Fruit fly (Drosophila melanogaster) whole organism, adult: ENCODE data around the gene RpS25.

Experiments
- CG11617 ChIP-seq: fragments of 200-800 bp; sonication (Bioruptor generic); optimal IDR thresholded peaks from 2 replicates; lab custom pipeline; 2017; ENCODE audit warnings: mild to moderate bottlenecking, missing biosample characterization, missing genetic modification reagents, missing genetic modification characterization
- CG14711 ChIP-seq: fragments of 200-800 bp; sonication (Bioruptor generic); optimal IDR thresholded peaks from 2 replicates; lab custom pipeline; 2018; ENCODE audit warnings: missing biosample characterization, mild to moderate bottlenecking, missing genetic modification characterization, moderate library complexity
- CG33017 ChIP-seq: fragments of 200-800 bp; sonication (Bioruptor generic); optimal IDR thresholded peaks from 2 replicates; lab custom pipeline; 2018; ENCODE audit warnings: missing biosample characterization, mild to moderate bottlenecking, missing genetic modification characterization, moderate library complexity
- CG5204 ChIP-seq: fragments of 200-800 bp; sonication (Bioruptor generic); optimal IDR thresholded peaks from 2 replicates; lab custom pipeline; 2016; ENCODE audit warnings: missing biosample characterization, missing genetic modification characterization
- CG7045 ChIP-seq: fragments of 200-800 bp; sonication (Bioruptor generic); optimal IDR thresholded peaks from 2 replicates; lab custom pipeline; 2017; ENCODE audit warnings: missing biosample characterization, mild to moderate bottlenecking, missing genetic modification characterization
- bab1 ChIP-seq: fragments of 200-800 bp; sonication (Bioruptor generic); optimal IDR thresholded peaks from 3 replicates; lab custom pipeline; 2019; ENCODE audit warnings: missing biosample characterization, mild to moderate bottlenecking, missing genetic modification characterization, moderate library complexity
- cic ChIP-seq: fragments of 200-800 bp; sonication (Bioruptor generic); optimal IDR thresholded peaks from 2 replicates; lab custom pipeline; 2017; ENCODE audit warnings: missing biosample characterization, mild to moderate bottlenecking, missing genetic modification characterization, moderate library complexity
- kay ChIP-seq: fragments of 200-800 bp; sonication (Bioruptor generic); peaks from one replicate; lab custom pipeline; 2016; ENCODE audit warnings: missing biosample characterization, missing genetic modification characterization, borderline replicate concordance

dm6 chr3R:11214449-11214950 is 1.6 kb downstream of the RpS25 start, which contains the start of gene ZnT86D:
- peak; percentile 82 for TF ChIP-seq CG11617 (GFP tag; lab: Kevin White, UChicago)
- peak; percentile 86 for TF ChIP-seq CG33017
- peak; percentile 68 for TF ChIP-seq cic (GFP tag; lab: Kevin White, UChicago)
- TF ChIP-seq kay, result no peak
- TF ChIP-seq CG7045, result peak; percentile 72
- peak; percentile 75 for TF ChIP-seq bab1 (GFP tag; lab: Kevin White, UChicago)
- peak; percentile 80 for TF ChIP-seq CG5204
- peak; percentile 75 for TF ChIP-seq CG14711 (tag; lab: Kevin White, UChicago)
